Worm (Caenorhabditis elegans) whole organism, mixed stage, embryonic: ENCODE data around the gene nhr-239.

Experiments used
- M03D4.4 ChIP-seq: sonication (generic microtip); optimal IDR thresholded peaks from 2 replicates; lab custom pipeline; 2017; ENCODE audit warnings: mild to moderate bottlenecking, missing genetic modification characterization, missing compliant biosample characterization
- bed-3 ChIP-seq: fragments of 200-800 bp; sonication (Bioruptor generic); optimal IDR thresholded peaks from 3 replicates; lab custom pipeline; 2018; ENCODE audit warnings: mild to moderate bottlenecking, missing genetic modification characterization, moderate library complexity, missing compliant biosample characterization
- blmp-1 ChIP-seq: fragments of 150-350 bp; optimal IDR thresholded peaks from 2 replicates; lab custom pipeline; 2014; ENCODE audit warnings: missing biosample characterization, missing genetic modification characterization
- ceh-39 ChIP-seq: fragments of 150-350 bp; optimal IDR thresholded peaks from 2 replicates; lab custom pipeline; 2014; ENCODE audit warnings: missing biosample characterization, missing genetic modification characterization
- ceh-43 ChIP-seq: fragments of 200-800 bp; sonication (Bioruptor generic); optimal IDR thresholded peaks from 2 replicates; lab custom pipeline; 2018; ENCODE audit warnings: mild to moderate bottlenecking, missing genetic modification characterization, moderate library complexity, missing compliant biosample characterization
- ceh-83 ChIP-seq: fragments of 200-800 bp; sonication (Bioruptor generic); optimal IDR thresholded peaks from 2 replicates; lab custom pipeline; 2018; ENCODE audit warnings: mild to moderate bottlenecking, missing genetic modification characterization, missing compliant biosample characterization
- ces-1 ChIP-seq: fragments of 150-350 bp; optimal IDR thresholded peaks from 2 replicates; lab custom pipeline; 2014; ENCODE audit warnings: missing biosample characterization, missing genetic modification reagents, missing genetic modification characterization
- cnd-1 ChIP-seq: fragments of 200-800 bp; sonication (Bioruptor generic); optimal IDR thresholded peaks from 2 replicates; lab custom pipeline; 2018; ENCODE audit warnings: mild to moderate bottlenecking, missing genetic modification characterization, missing compliant biosample characterization
- drap-1 ChIP-seq: fragments of 200-800 bp; sonication (Bioruptor generic); optimal IDR thresholded peaks from 3 replicates; lab custom pipeline; 2018; ENCODE audit warnings: mild to moderate bottlenecking, missing genetic modification characterization, missing compliant biosample characterization
- elt-1 ChIP-seq: sonication (generic microtip); optimal IDR thresholded peaks from 2 replicates; lab custom pipeline; 2017; ENCODE audit warnings: missing genetic modification characterization, mild to moderate bottlenecking, missing compliant biosample characterization, antibody characterized with exemption, moderate library complexity, borderline replicate concordance; ENCODE audit not compliant: insufficient read depth
- elt-3 ChIP-seq: fragments of 150-350 bp; optimal IDR thresholded peaks from 2 replicates; lab custom pipeline; 2014; ENCODE audit warnings: missing biosample characterization, missing genetic modification characterization
- flh-1 ChIP-seq: fragments of 200-800 bp; sonication (Bioruptor generic); optimal IDR thresholded peaks from 2 replicates; lab custom pipeline; 2018; ENCODE audit warnings: mild to moderate bottlenecking, missing genetic modification characterization, moderate library complexity, missing compliant biosample characterization
- ham-2 ChIP-seq: fragments of 200-800 bp; sonication (Bioruptor generic); optimal IDR thresholded peaks from 2 replicates; lab custom pipeline; 2018; ENCODE audit warnings: mild to moderate bottlenecking, missing genetic modification characterization, missing compliant biosample characterization
- hlh-1 ChIP-seq: fragments of 150-350 bp; optimal IDR thresholded peaks from 2 replicates; lab custom pipeline; 2014; ENCODE audit warnings: missing biosample characterization, missing genetic modification reagents, missing genetic modification characterization
- lin-13 ChIP-seq: fragments of 150-350 bp; optimal IDR thresholded peaks from 2 replicates; lab custom pipeline; 2014; ENCODE audit warnings: missing biosample characterization, missing genetic modification characterization
- lin-32 ChIP-seq: fragments of 200-800 bp; sonication (Bioruptor generic); optimal IDR thresholded peaks from 2 replicates; lab custom pipeline; 2018; ENCODE audit warnings: mild to moderate bottlenecking, missing genetic modification characterization, missing compliant biosample characterization
- lsy-2 ChIP-seq: fragments of 150-350 bp; optimal IDR thresholded peaks from 2 replicates; lab custom pipeline; 2014; ENCODE audit warnings: missing biosample characterization, missing genetic modification characterization
- mab-5 ChIP-seq: fragments of 150-350 bp; optimal IDR thresholded peaks from 2 replicates; lab custom pipeline; 2014; ENCODE audit warnings: missing biosample characterization, missing genetic modification characterization
- mep-1 ChIP-seq: fragments of 150-350 bp; optimal IDR thresholded peaks from 2 replicates; lab custom pipeline; 2017; ENCODE audit warnings: missing biosample characterization, missing genetic modification reagents, missing genetic modification characterization, inconsistent platforms
- mls-2 ChIP-seq: sonication (generic microtip); optimal IDR thresholded peaks from 2 replicates; lab custom pipeline; 2016; ENCODE audit warnings: mild to moderate bottlenecking, missing genetic modification characterization, moderate library complexity, missing compliant biosample characterization
- nhr-12 ChIP-seq: fragments of 150-350 bp; optimal IDR thresholded peaks from 2 replicates; lab custom pipeline; 2014; ENCODE audit warnings: missing biosample characterization, missing genetic modification characterization
- nhr-2 ChIP-seq: fragments of 150-350 bp; optimal IDR thresholded peaks from 2 replicates; lab custom pipeline; 2014; ENCODE audit warnings: missing biosample characterization, missing genetic modification characterization
- nhr-237 ChIP-seq: fragments of 150-350 bp; optimal IDR thresholded peaks from 2 replicates; lab custom pipeline; 2014; ENCODE audit warnings: missing biosample characterization, missing genetic modification characterization
- nhr-28 ChIP-seq: fragments of 150-350 bp; optimal IDR thresholded peaks from 2 replicates; lab custom pipeline; 2014; ENCODE audit warnings: missing biosample characterization, missing genetic modification characterization
- nhr-76 ChIP-seq: sonication (generic microtip); optimal IDR thresholded peaks from 2 replicates; lab custom pipeline; 2017; ENCODE audit warnings: missing biosample characterization, missing genetic modification characterization
- pha-4 ChIP-seq: fragments of 150-350 bp; optimal IDR thresholded peaks from 2 replicates; lab custom pipeline; 2018; ENCODE audit warnings: missing biosample characterization, missing genetic modification reagents, missing genetic modification characterization
- sem-2 ChIP-seq: fragments of 200-800 bp; sonication (Bioruptor generic); optimal IDR thresholded peaks from 2 replicates; lab custom pipeline; 2018; ENCODE audit warnings: mild to moderate bottlenecking, missing genetic modification characterization, missing compliant biosample characterization
- snpc-4 ChIP-seq: fragments of 150-350 bp; optimal IDR thresholded peaks from 2 replicates; lab custom pipeline; 2014; ENCODE audit warnings: missing biosample characterization, missing genetic modification characterization
- sptf-1 ChIP-seq: sonication (generic microtip); optimal IDR thresholded peaks from 2 replicates; lab custom pipeline; 2017; ENCODE audit warnings: mild to moderate bottlenecking, missing genetic modification characterization, moderate library complexity, missing compliant biosample characterization
- tbx-8 ChIP-seq: fragments of 200-800 bp; sonication (Bioruptor generic); optimal IDR thresholded peaks from 2 replicates; lab custom pipeline; 2018; ENCODE audit warnings: mild to moderate bottlenecking, missing genetic modification characterization, moderate library complexity, missing compliant biosample characterization
- unc-120 ChIP-seq: sonication (generic microtip); optimal IDR thresholded peaks from 2 replicates; lab custom pipeline; 2017; ENCODE audit warnings: missing genetic modification characterization, missing compliant biosample characterization; ENCODE audit not compliant: poor library complexity, severe bottlenecking
- unc-39 ChIP-seq: fragments of 150-350 bp; optimal IDR thresholded peaks from 2 replicates; lab custom pipeline; 2014; ENCODE audit warnings: missing biosample characterization, missing genetic modification characterization
- unc-62 ChIP-seq: fragments of 150-350 bp; optimal IDR thresholded peaks from 2 replicates; lab custom pipeline; 2014; ENCODE audit warnings: missing biosample characterization, missing genetic modification reagents, missing genetic modification characterization
- zip-8 ChIP-seq: fragments of 150-350 bp; optimal IDR thresholded peaks from 2 replicates; lab custom pipeline; 2014; ENCODE audit warnings: missing biosample characterization, missing genetic modification characterization
- ztf-11 ChIP-seq: fragments of 150-350 bp; optimal IDR thresholded peaks from 2 replicates; lab custom pipeline; 2014; ENCODE audit warnings: missing biosample characterization, missing genetic modification characterization

Gene nhr-239

ce11 chrIII:2586193-2586592, 24.7 kb downstream of the nhr-239 start, which contains the start of gene gpa-17:
Gene gpa-17, plus strand, starts transcription at chrIII:2586555.
- TF ChIP-seq unc-39 (tag; lab: Kevin White, UChicago) (no peak), ceh-43 (GFP tag; lab: Kevin White, UChicago) (no peak), ceh-83 (GFP tag; lab: Kevin White, UChicago) (no peak), cnd-1 (tag; lab: Kevin White, UChicago) (no peak), nhr-28 (tag; lab: Kevin White, UChicago) (no peak), sptf-1 (tag; lab: Kevin White, UChicago) (no peak), ztf-11 (tag; lab: Kevin White, UChicago) (no peak), mls-2 (no peak), bed-3 (GFP tag; lab: Kevin White, UChicago) (no peak), drap-1 (GFP tag; lab: Kevin White, UChicago) (no peak), elt-1 (tag; lab: Kevin White, UChicago) (no peak), M03D4.4 (tag; lab: Kevin White, UChicago) (no peak), zip-8 (tag; lab: Kevin White, UChicago) (no peak)

- TF ChIP-seq blmp-1 (tag; lab: Kevin White, UChicago) (no peak), zip-8 (tag; lab: Kevin White, UChicago) (no peak), mab-5 (tag; lab: Kevin White, UChicago) (peak; percentile 64), mls-2 (peak; percentile 78), mep-1 (tag; lab: Kevin White, UChicago) (peak; percentile 87), elt-3 (no peak), ham-2 (no peak), bed-3 (GFP tag; lab: Kevin White, UChicago) (peak; percentile 3), nhr-2 (tag; lab: Kevin White, UChicago) (no peak), unc-39 (tag; lab: Kevin White, UChicago) (no peak), tbx-8 (GFP tag; lab: Kevin White, UChicago) (no peak), sptf-1 (tag; lab: Kevin White, UChicago) (peak; percentile 90), ceh-39 (tag; lab: Kevin White, UChicago) (peak; percentile 66), nhr-237 (tag; lab: Kevin White, UChicago) (peak; percentile 73), flh-1 (GFP tag; lab: Kevin White, UChicago) (no peak), M03D4.4 (tag; lab: Kevin White, UChicago) (peak; percentile 58), lin-32 (GFP tag; lab: Kevin White, UChicago) (peak; percentile 5), hlh-1 (tag; lab: Kevin White, UChicago) (peak; percentile 10), ztf-11 (tag; lab: Kevin White, UChicago) (peak; percentile 51), ces-1 (peak; percentile 89), pha-4 (tag; lab: Kevin White, UChicago) (peak; percentile 91), elt-1 (tag; lab: Kevin White, UChicago) (no peak), unc-120 (tag; lab: Kevin White, UChicago) (peak; percentile 94), nhr-28 (tag; lab: Kevin White, UChicago) (no peak), sem-2 (GFP tag; lab: Kevin White, UChicago) (no peak), ceh-83 (GFP tag; lab: Kevin White, UChicago) (no peak), nhr-76 (tag; lab: Kevin White, UChicago) (no peak), lsy-2 (tag; lab: Kevin White, UChicago) (peak; percentile 87), drap-1 (GFP tag; lab: Kevin White, UChicago) (no peak), snpc-4 (tag; lab: Kevin White, UChicago) (no peak), cnd-1 (tag; lab: Kevin White, UChicago) (peak; percentile 56), lin-13 (tag; lab: Kevin White, UChicago) (peak; percentile 93), nhr-12 (tag; lab: Kevin White, UChicago) (no peak), ceh-43 (GFP tag; lab: Kevin White, UChicago) (no peak), unc-62 (GFP tag; lab: Kevin White, UChicago) (peak; percentile 32)
Observed at ce11 chrIII:2596984-2597454, 35.5 kb downstream of the nhr-239 start, which contains the start of gene apb-1. Gene apb-1, minus strand, starts transcription at chrIII:2597034.

ce11 chrIII:2597753-2598152, 36.2 kb downstream of the nhr-239 start, which contains the start of gene mdt-19:
Gene mdt-19, plus strand, starts transcription at chrIII:2598053.
- TF ChIP-seq ham-2 (no peak), sptf-1 (tag; lab: Kevin White, UChicago) (no peak), nhr-76 (tag; lab: Kevin White, UChicago) (no peak), hlh-1 (tag; lab: Kevin White, UChicago) (no peak), bed-3 (GFP tag; lab: Kevin White, UChicago) (no peak), cnd-1 (tag; lab: Kevin White, UChicago) (no peak), unc-39 (tag; lab: Kevin White, UChicago) (no peak), snpc-4 (tag; lab: Kevin White, UChicago) (no peak), ceh-39 (tag; lab: Kevin White, UChicago) (no peak), mab-5 (tag; lab: Kevin White, UChicago) (no peak), mls-2 (no peak), ztf-11 (tag; lab: Kevin White, UChicago) (no peak), ceh-43 (GFP tag; lab: Kevin White, UChicago) (no peak), pha-4 (tag; lab: Kevin White, UChicago) (no peak), nhr-237 (tag; lab: Kevin White, UChicago) (no peak), lin-13 (tag; lab: Kevin White, UChicago) (no peak), nhr-28 (tag; lab: Kevin White, UChicago) (no peak), unc-62 (GFP tag; lab: Kevin White, UChicago) (no peak), lin-32 (GFP tag; lab: Kevin White, UChicago) (no peak), mep-1 (tag; lab: Kevin White, UChicago) (no peak)
